Fruit fly (Drosophila melanogaster) whole organism, wandering third instar larva: ENCODE data around the gene CG13409.

ENCODE experiments used
- Abd-B ChIP-seq: fragments of >200 bp; optimal IDR thresholded peaks from 2 replicates; lab custom pipeline; 2017; ENCODE audit warnings: missing biosample characterization, missing genetic modification characterization
- CG32264 ChIP-seq: fragments of 200-800 bp; sonication (Bioruptor generic); optimal IDR thresholded peaks from 2 replicates; lab custom pipeline; 2016; ENCODE audit warnings: missing biosample characterization, missing genetic modification characterization
- CG9705 ChIP-seq: fragments of 200-800 bp; sonication (Bioruptor generic); optimal IDR thresholded peaks from 2 replicates; lab custom pipeline; 2018; ENCODE audit warnings: missing biosample characterization, mild to moderate bottlenecking, missing genetic modification characterization
- CrebA ChIP-seq: fragments of 200-800 bp; sonication (Bioruptor generic); optimal IDR thresholded peaks from 2 replicates; lab custom pipeline; 2016; ENCODE audit warnings: missing biosample characterization, mild to moderate bottlenecking, missing genetic modification characterization, borderline replicate concordance
- Dfd ChIP-seq: fragments of >200 bp; optimal IDR thresholded peaks from 2 replicates; lab custom pipeline; 2017; ENCODE audit warnings: missing biosample characterization, missing genetic modification characterization
- Dif ChIP-seq: fragments of 200-275, 200-300 bp; sonication (Bioruptor generic); optimal IDR thresholded peaks from 2 replicates; lab custom pipeline; 2018; ENCODE audit warnings: missing biosample characterization, missing genetic modification characterization; ENCODE audit not compliant: partially characterized antibody
- GATAd ChIP-seq: sonication (Bioruptor generic); optimal IDR thresholded peaks from 2 replicates; lab custom pipeline; 2016; ENCODE audit warnings: missing biosample characterization, missing genetic modification characterization
- HLH106 ChIP-seq: fragments of 200-800 bp; optimal IDR thresholded peaks from 3 replicates; lab custom pipeline; 2019; ENCODE audit warnings: missing biosample characterization, mild to moderate bottlenecking, missing genetic modification characterization, moderate library complexity
- Hnf4 ChIP-seq: fragments of 200-800 bp; sonication (Bioruptor generic); optimal IDR thresholded peaks from 2 replicates; lab custom pipeline; 2016; ENCODE audit warnings: missing biosample characterization, mild to moderate bottlenecking, missing genetic modification characterization
- Hr78 ChIP-seq: fragments of >200 bp; optimal IDR thresholded peaks from 2 replicates; lab custom pipeline; 2017; ENCODE audit warnings: missing biosample characterization, missing genetic modification characterization
- Hr83 ChIP-seq: fragments of 200-300 bp; sonication (Bioruptor generic); optimal IDR thresholded peaks from 2 replicates; lab custom pipeline; 2016; ENCODE audit warnings: missing biosample characterization, mild to moderate bottlenecking, missing genetic modification characterization, moderate library complexity; ENCODE audit not compliant: poor library complexity, severe bottlenecking
- Jra ChIP-seq: sonication (Bioruptor generic); optimal IDR thresholded peaks from 2 replicates; lab custom pipeline; 2016; ENCODE audit warnings: missing biosample characterization, missing genetic modification characterization
- Mio ChIP-seq: sonication (Bioruptor generic); optimal IDR thresholded peaks from 2 replicates; lab custom pipeline; 2016; ENCODE audit warnings: missing biosample characterization, missing genetic modification characterization
- Myc ChIP-seq: fragments of >200 bp; optimal IDR thresholded peaks from 2 replicates; lab custom pipeline; 2017
- N ChIP-seq: fragments of >200 bp; optimal IDR thresholded peaks from 2 replicates; lab custom pipeline; 2018; ENCODE audit warnings: missing biosample characterization, missing external identifiers, missing genetic modification characterization
- OdsH ChIP-seq: fragments of 200-800 bp; sonication (Bioruptor generic); optimal IDR thresholded peaks from 2 replicates; lab custom pipeline; 2016; ENCODE audit warnings: missing biosample characterization, mild to moderate bottlenecking, missing genetic modification characterization
- Rel ChIP-seq, 2 experiments: fragments of 200-800 bp; sonication (Bioruptor generic) in 1 of 2; optimal IDR thresholded peaks; 2 replicates in 1 of 2; 3 replicates in 1 of 2; lab custom pipeline; 2016 to 2019; ENCODE audit warnings: mild to moderate bottlenecking in 2 of 2, missing biosample characterization in 2 of 2, missing genetic modification characterization in 2 of 2, moderate library complexity in 1 of 2
- Sp1 ChIP-seq: fragments of 200-800 bp; sonication (Bioruptor generic); optimal IDR thresholded peaks from 3 replicates; lab custom pipeline; 2019; ENCODE audit warnings: missing biosample characterization, mild to moderate bottlenecking, missing genetic modification characterization, moderate library complexity
- Vsx2 ChIP-seq: fragments of 200-300, 225-300 bp; sonication (Bioruptor generic); optimal IDR thresholded peaks from 2 replicates; lab custom pipeline; 2018; ENCODE audit warnings: missing biosample characterization, missing genetic modification characterization; ENCODE audit not compliant: partially characterized antibody
- br ChIP-seq: fragments of 200-800 bp; sonication (Bioruptor generic); optimal IDR thresholded peaks from 2 replicates; lab custom pipeline; 2016; ENCODE audit warnings: missing biosample characterization, missing genetic modification characterization
- brk ChIP-seq: fragments of 200-800 bp; sonication (Bioruptor generic); optimal IDR thresholded peaks from 2 replicates; lab custom pipeline; 2016; ENCODE audit warnings: missing biosample characterization, mild to moderate bottlenecking, missing genetic modification characterization
- dl ChIP-seq, 2 experiments: fragments of 175-275, 200-275 bp in 1 of 2; fragments of 200-275 bp in 1 of 2; sonication (Bioruptor generic); optimal IDR thresholded peaks; lab custom pipeline; 2018; ENCODE audit warnings: mild to moderate bottlenecking in 2 of 2, missing biosample characterization in 2 of 2, missing genetic modification characterization in 2 of 2, moderate library complexity in 2 of 2; ENCODE audit not compliant: partially characterized antibody in 2 of 2, insufficient read depth in 1 of 2
- dmrt93B ChIP-seq: fragments of 200-800 bp; sonication (Bioruptor generic); optimal IDR thresholded peaks from 2 replicates; lab custom pipeline; 2018; ENCODE audit warnings: missing biosample characterization, mild to moderate bottlenecking, missing genetic modification characterization
- dsf ChIP-seq: sonication (Bioruptor generic); optimal IDR thresholded peaks from 2 replicates; lab custom pipeline; 2016; ENCODE audit warnings: missing biosample characterization, missing genetic modification characterization, borderline replicate concordance
- ey ChIP-seq: fragments of 200-800 bp; sonication (Bioruptor generic); optimal IDR thresholded peaks from 2 replicates; lab custom pipeline; 2016; ENCODE audit warnings: missing biosample characterization, missing genetic modification characterization
- foxo ChIP-seq, 2 experiments: fragments of 200-800 bp; sonication (Bioruptor generic); optimal IDR thresholded peaks; 2 replicates in 1 of 2; 3 replicates in 1 of 2; lab custom pipeline; 2016 to 2017; ENCODE audit warnings: missing biosample characterization in 2 of 2, missing genetic modification characterization in 2 of 2
- fru ChIP-seq: fragments of 200-800 bp; sonication (Bioruptor generic); optimal IDR thresholded peaks from 3 replicates; lab custom pipeline; 2016; ENCODE audit warnings: missing biosample characterization, mild to moderate bottlenecking, missing genetic modification characterization
- h ChIP-seq: fragments of 200-800 bp; sonication (Bioruptor generic); optimal IDR thresholded peaks from 3 replicates; lab custom pipeline; 2016; ENCODE audit warnings: missing biosample characterization, mild to moderate bottlenecking, missing genetic modification characterization
- jim ChIP-seq: fragments of 175-275, 200-325 bp; sonication (Bioruptor generic); optimal IDR thresholded peaks from 2 replicates; lab custom pipeline; 2016; ENCODE audit warnings: missing biosample characterization, mild to moderate bottlenecking, missing genetic modification characterization
- lola ChIP-seq: fragments of >200 bp; optimal IDR thresholded peaks from 2 replicates; lab custom pipeline; 2017; ENCODE audit warnings: missing biosample characterization, missing genetic modification characterization
- pan ChIP-seq: fragments of >200 bp; optimal IDR thresholded peaks from 2 replicates; lab custom pipeline; 2017
- psq ChIP-seq: fragments of 200-800 bp; sonication (Bioruptor generic); optimal IDR thresholded peaks from 3 replicates; lab custom pipeline; 2017; ENCODE audit warnings: missing biosample characterization, mild to moderate bottlenecking, missing genetic modification characterization, moderate library complexity
- rgr ChIP-seq: fragments of 200-800 bp; sonication (Bioruptor generic); optimal IDR thresholded peaks from 3 replicates; lab custom pipeline; 2016; ENCODE audit warnings: missing biosample characterization, mild to moderate bottlenecking, missing genetic modification characterization
- sage ChIP-seq: fragments of 200-800 bp; sonication (Bioruptor generic); optimal IDR thresholded peaks from 2 replicates; lab custom pipeline; 2016; ENCODE audit warnings: missing biosample characterization, mild to moderate bottlenecking, missing genetic modification characterization
- sv ChIP-seq: fragments of 200-800 bp; sonication (Bioruptor generic); optimal IDR thresholded peaks from 3 replicates; lab custom pipeline; 2016; ENCODE audit warnings: missing biosample characterization, missing genetic modification characterization
- tai ChIP-seq: sonication (Bioruptor generic); optimal IDR thresholded peaks from 2 replicates; lab custom pipeline; 2016; ENCODE audit warnings: missing biosample characterization, missing genetic modification characterization
- usp ChIP-seq: fragments of >200 bp; optimal IDR thresholded peaks from 2 replicates; lab custom pipeline; 2017; ENCODE audit warnings: missing biosample characterization, missing genetic modification characterization
- woc ChIP-seq: sonication (Bioruptor generic); optimal IDR thresholded peaks from 2 replicates; lab custom pipeline; 2016; ENCODE audit warnings: missing biosample characterization, mild to moderate bottlenecking, missing genetic modification characterization

The CG13409 gene

DNA sequence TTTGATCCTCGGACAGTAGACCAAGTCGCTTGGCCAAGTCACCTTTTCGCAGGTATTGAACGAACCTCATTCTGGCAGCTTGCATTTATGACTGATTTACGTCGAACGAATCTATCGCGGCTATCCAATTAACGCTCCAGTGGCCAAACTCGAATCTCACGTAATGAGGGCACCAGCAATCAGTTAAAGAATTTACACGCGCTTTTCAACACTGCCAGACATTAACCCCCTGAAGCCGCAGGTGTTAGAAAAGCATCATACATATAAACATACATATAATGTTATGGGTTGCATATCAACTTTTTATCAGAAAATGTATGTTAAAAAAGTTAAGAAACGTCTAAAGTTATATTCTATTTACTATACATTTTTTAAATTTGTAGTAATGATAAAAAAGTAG, 6.4 kb downstream of the CG13409 start, which contains the start of gene CG6028:
Gene CG6028, minus strand, starts transcription at position 187 of the 400 bp plus-strand sequence.
- TF ChIP-seq dl (GFP tag; optimal IDR thresholded peaks at IDR 0.05; lab: Kevin White, UChicago; ENCODE audit: insufficient read depth in 1 of 2, partially characterized antibody in 2 of 2) (no peak), foxo (GFP tag; optimal IDR thresholded peaks at IDR 0.05; lab: Kevin White, UChicago) (peak in 1 of 2 experiments; percentile 54), CG9705 (no peak), Abd-B (GFP tag; lab: Kevin White, UChicago) (no peak), Dfd (no peak), sage (no peak), usp (GFP tag; lab: Kevin White, UChicago) (no peak), ey (GFP tag; lab: Kevin White, UChicago) (peak; percentile 27), h (peak; percentile 55), Jra (GFP tag; lab: Kevin White, UChicago) (peak; percentile 44), Dif (GFP tag; lab: Kevin White, UChicago) (no peak), sv (GFP tag; lab: Kevin White, UChicago) (peak; percentile 20), Myc (lab: Kevin White, UChicago) (no peak), HLH106 (tag; lab: Kevin White, UChicago) (peak; percentile 30), CG32264 (no peak), woc (peak; percentile 57), Hr83 (GFP tag; lab: Kevin White, UChicago) (peak; percentile 77), rgr (GFP tag; lab: Kevin White, UChicago) (peak; percentile 59), Mio (no peak), br (GFP tag; lab: Kevin White, UChicago) (peak; percentile 50), Rel (GFP tag; optimal IDR thresholded peaks at IDR 0.05; lab: Kevin White, UChicago) (no peak), Rel (tag; optimal IDR thresholded peaks at IDR 0.05; lab: Kevin White, UChicago) (peak; percentile 68), dmrt93B (GFP tag; lab: Kevin White, UChicago) (no peak), brk (GFP tag; lab: Kevin White, UChicago) (no peak), Hr78 (GFP tag; lab: Kevin White, UChicago) (no peak), CrebA (GFP tag; lab: Kevin White, UChicago) (no peak), GATAd (no peak), OdsH (GFP tag; lab: Kevin White, UChicago) (no peak), Hnf4 (GFP tag; lab: Kevin White, UChicago) (peak; percentile 75), pan (lab: Kevin White, UChicago) (no peak), tai (GFP tag; lab: Kevin White, UChicago) (no peak), Vsx2 (GFP tag; lab: Kevin White, UChicago) (no peak), N (no peak), Sp1 (peak; percentile 40), psq (peak; percentile 5), lola (GFP tag; lab: Kevin White, UChicago) (no peak), jim (GFP tag; lab: Kevin White, UChicago) (no peak), dsf (GFP tag; lab: Kevin White, UChicago) (no peak), fru (peak; percentile 15)

dm6 chr3R:22023041-22023626, 8.6 kb downstream of the CG13409 start, which contains the start of the genes Mitofilin and mRpL35:
Mitofilin (minus strand) TSS chr3R:22023335.
mRpL35 (plus strand) TSS chr3R:22023527.
- TF ChIP-seq OdsH (GFP tag; lab: Kevin White, UChicago) (peak; percentile 48), ey (GFP tag; lab: Kevin White, UChicago) (peak; percentile 62), foxo (GFP tag; optimal IDR thresholded peaks at IDR 0.05; lab: Kevin White, UChicago) (peak in 1 of 2 experiments; percentile 58), Jra (GFP tag; lab: Kevin White, UChicago) (peak; percentile 18), woc (peak; percentile 88), psq (peak; percentile 46), rgr (GFP tag; lab: Kevin White, UChicago) (peak; percentile 37), fru (peak; percentile 53), jim (GFP tag; lab: Kevin White, UChicago) (no peak), br (GFP tag; lab: Kevin White, UChicago) (peak; percentile 16), Rel (GFP tag; optimal IDR thresholded peaks at IDR 0.05; lab: Kevin White, UChicago) (no peak), Rel (tag; optimal IDR thresholded peaks at IDR 0.05; lab: Kevin White, UChicago) (peak; percentile 97), Myc (lab: Kevin White, UChicago) (peak; percentile 78), N (no peak), Vsx2 (GFP tag; lab: Kevin White, UChicago) (no peak), h (peak; percentile 51), Hr83 (GFP tag; lab: Kevin White, UChicago) (peak; percentile 44), Sp1 (peak; percentile 14), dsf (GFP tag; lab: Kevin White, UChicago) (peak; percentile 33), usp (GFP tag; lab: Kevin White, UChicago) (no peak), Hnf4 (GFP tag; lab: Kevin White, UChicago) (no peak), HLH106 (tag; lab: Kevin White, UChicago) (peak; percentile 56), CG9705 (peak; percentile 4), Mio (no peak), Abd-B (GFP tag; lab: Kevin White, UChicago) (no peak), sv (GFP tag; lab: Kevin White, UChicago) (no peak), sage (no peak)
